Worm (Caenorhabditis elegans) whole organism, L2 larva: ENCODE measurements around the gene T28A8.6.

ENCODE experiments used
- ceh-16 ChIP-seq: fragments of 150-350 bp; optimal IDR thresholded peaks from 2 replicates; lab custom pipeline; 2014; ENCODE audit warnings: missing biosample characterization, missing genetic modification characterization
- dmd-4 ChIP-seq: sonication (generic microtip); optimal IDR thresholded peaks from 2 replicates; lab custom pipeline; 2017; ENCODE audit warnings: missing biosample characterization, missing genetic modification characterization
- fos-1 ChIP-seq: fragments of 150-350 bp; optimal IDR thresholded peaks from 2 replicates; lab custom pipeline; 2014; ENCODE audit warnings: missing biosample characterization, missing genetic modification characterization
- lin-39 ChIP-seq: fragments of 150-350 bp; optimal IDR thresholded peaks from 2 replicates; lab custom pipeline; 2014; ENCODE audit warnings: missing biosample characterization, missing genetic modification reagents, missing genetic modification characterization
- mab-5 ChIP-seq: fragments of 150-350 bp; optimal IDR thresholded peaks from 2 replicates; lab custom pipeline; 2014; ENCODE audit warnings: missing biosample characterization, missing genetic modification characterization
- mbf-1 ChIP-seq: sonication (generic microtip); optimal IDR thresholded peaks from 2 replicates; lab custom pipeline; 2017; ENCODE audit warnings: missing biosample characterization, missing genetic modification characterization
- mdl-1 ChIP-seq, 2 experiments: fragments of 150-350 bp in 1 of 2; sonication (generic microtip) in 1 of 2; optimal IDR thresholded peaks; 2 replicates each; lab custom pipeline; 2017; ENCODE audit warnings: missing biosample characterization in 2 of 2, missing genetic modification characterization in 2 of 2
- nhr-77 ChIP-seq: fragments of 150-350 bp; optimal IDR thresholded peaks from 2 replicates; lab custom pipeline; 2014; ENCODE audit warnings: missing biosample characterization, missing genetic modification characterization
- skn-1 ChIP-seq: sonication (generic microtip); optimal IDR thresholded peaks from 2 replicates; lab custom pipeline; 2017; ENCODE audit warnings: missing biosample characterization, missing genetic modification characterization
- snpc-4 ChIP-seq: fragments of 150-350 bp; optimal IDR thresholded peaks from 2 replicates; lab custom pipeline; 2014; ENCODE audit warnings: missing biosample characterization, missing genetic modification characterization
- unc-39 ChIP-seq: fragments of 150-350 bp; optimal IDR thresholded peaks from 2 replicates; lab custom pipeline; 2014; ENCODE audit warnings: missing biosample characterization, missing genetic modification characterization
- zag-1 ChIP-seq: fragments of 150-350 bp; optimal IDR thresholded peaks from 2 replicates; lab custom pipeline; 2014; ENCODE audit warnings: missing biosample characterization, missing genetic modification characterization

DNA sequence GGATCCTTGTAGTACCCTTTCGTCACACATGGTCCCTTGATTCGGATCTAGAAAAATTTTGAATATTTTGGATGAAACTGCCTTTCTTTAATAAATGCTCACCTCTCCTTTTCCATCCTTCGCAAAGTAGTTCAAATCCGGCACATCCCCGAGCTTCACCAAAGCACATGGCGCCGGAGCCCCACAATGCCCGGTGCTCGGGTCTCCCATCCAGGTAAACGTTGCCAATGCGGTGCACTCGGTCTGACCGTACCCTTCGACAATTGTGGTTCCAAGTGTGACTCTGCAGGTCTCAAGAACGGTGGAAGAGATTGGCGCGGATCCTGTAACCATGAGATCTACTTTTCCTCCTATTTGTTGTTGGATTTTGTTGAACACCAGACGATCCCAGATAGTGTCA, 41.8 kb downstream of the T28A8.6 start:
- TF ChIP-seq lin-39 (tag; lab: Kevin White, UChicago), result no peak
- no peak for TF ChIP-seq unc-39 (tag; lab: Kevin White, UChicago)
- TF ChIP-seq snpc-4 (tag; lab: Kevin White, UChicago), result no peak
- no peak for TF ChIP-seq zag-1 (tag; lab: Kevin White, UChicago)
- no peak for TF ChIP-seq fos-1
- TF ChIP-seq mbf-1 (tag; lab: Kevin White, UChicago), result no peak
- TF ChIP-seq nhr-77 (tag; lab: Kevin White, UChicago), result no peak
- no peak for TF ChIP-seq skn-1
- no peak for TF ChIP-seq mdl-1 (tag; optimal IDR thresholded peaks at IDR 0.05; lab: Kevin White, UChicago)
- TF ChIP-seq dmd-4 (tag; lab: Kevin White, UChicago), result no peak
- no peak for TF ChIP-seq ceh-16 (tag; lab: Kevin White, UChicago)
- TF ChIP-seq mab-5 (tag; lab: Kevin White, UChicago), result no peak
